Worm (Caenorhabditis elegans) whole organism, L4 larva: ENCODE data around the gene smc-5.

Experiments
- ceh-62 ChIP-seq: sonication (generic microtip); optimal IDR thresholded peaks from 2 replicates; lab custom pipeline; 2017; ENCODE audit warnings: missing biosample characterization, missing genetic modification characterization
- dpl-1 ChIP-seq: fragments of 150-350 bp; optimal IDR thresholded peaks from 2 replicates; lab custom pipeline; 2014; ENCODE audit warnings: missing biosample characterization, missing genetic modification reagents, missing genetic modification characterization
- snpc-1.2 ChIP-seq: fragments of 200-800 bp; sonication (Bioruptor generic); IDR thresholded peaks from 2 replicates; pipeline ENCODE4 v1.3.6; 2022; ENCODE audit warnings: missing genetic modification reagents, missing genetic modification characterization, missing compliant biosample characterization
- unc-62 ChIP-seq, 3 experiments: fragments of 150-350 bp in 1 of 3; sonication (generic microtip); optimal IDR thresholded peaks in 2 of 3; peaks in 1 of 3; 1 replicate in 1 of 3; 2 replicates in 2 of 3; lab custom pipeline; 2014 to 2017; ENCODE audit warnings: missing biosample characterization in 3 of 3, missing genetic modification characterization in 3 of 3, missing genetic modification reagents in 3 of 3, missing genotype in 1 of 3

DNA sequence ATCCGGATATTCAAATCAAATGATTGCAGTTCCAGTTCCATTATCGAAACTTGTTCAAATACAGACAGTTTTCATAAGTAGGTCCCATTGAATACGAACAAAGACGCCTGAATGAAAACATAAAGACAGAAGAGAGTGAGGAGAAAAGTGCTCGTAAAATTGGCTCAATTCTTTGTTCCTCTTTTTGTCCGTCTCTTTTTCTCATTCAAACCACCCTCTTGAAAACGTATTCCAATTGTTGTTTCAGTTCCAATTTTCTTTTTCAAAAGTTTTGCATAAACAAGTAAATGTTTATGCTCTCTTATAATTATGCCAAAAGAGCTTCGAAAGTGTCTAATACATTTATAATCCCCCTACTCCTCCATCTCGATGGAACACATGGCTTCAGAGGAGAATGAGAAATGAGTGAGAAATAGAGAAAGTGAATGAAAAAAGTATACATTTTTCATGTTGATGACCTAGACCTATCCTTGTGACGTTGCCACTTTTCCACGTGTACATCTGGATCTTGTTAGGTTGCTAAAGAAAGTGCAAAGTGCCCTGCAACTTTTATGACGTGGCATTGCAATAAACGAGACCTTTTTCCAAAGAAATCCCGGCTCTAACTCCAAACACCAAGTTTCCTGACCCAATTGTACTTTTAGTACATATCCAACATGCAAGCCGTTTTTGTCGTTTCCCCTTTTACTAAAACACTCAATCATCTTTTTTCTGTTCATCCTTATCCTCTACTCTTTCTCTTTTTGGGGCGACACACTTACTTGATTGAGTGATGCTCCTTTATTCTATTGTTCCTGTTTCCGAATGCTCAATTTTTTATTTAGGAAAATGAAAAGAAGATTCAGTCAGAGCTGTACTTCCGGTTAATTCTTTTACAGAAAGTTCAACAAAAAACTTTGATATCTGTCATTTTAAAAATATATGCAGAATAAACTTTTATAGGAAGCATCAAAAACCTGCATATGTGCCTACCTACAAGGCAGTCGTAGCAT lies 15.4 kb upstream of the smc-5 start:
- TF ChIP-seq snpc-1.2 (no peak), ceh-62 (no peak), dpl-1 (GFP tag; lab: Kevin White, UChicago) (no peak), unc-62 (GFP tag; optimal IDR thresholded peaks at IDR 0.05 in 1 of 2; lab: Kevin White, UChicago) (peak in 1 of 2 experiments; percentile 81), unc-62 (tag; optimal IDR thresholded peaks at IDR 0.05; lab: Kevin White, UChicago) (no peak)
